Worm (Caenorhabditis elegans) whole organism, L4 larva: ENCODE results near the gene rab-39.
A peak's percentile ranks its signal among the peaks of the same experiment; 100 is the strongest.

Source experiments
- D1046.2 ChIP-seq: fragments of 200-800 bp; sonication (Bioruptor generic); IDR thresholded peaks from 2 replicates; pipeline ENCODE4 v1.3.6; 2022; ENCODE audit warnings: missing genetic modification characterization, missing compliant biosample characterization
- F10B5.3 ChIP-seq: sonication (generic microtip); optimal IDR thresholded peaks from 2 replicates; lab custom pipeline; 2016; ENCODE audit warnings: mild to moderate bottlenecking, missing genetic modification characterization, missing compliant biosample characterization
- F37D6.2 ChIP-seq: sonication (generic microtip); optimal IDR thresholded peaks from 2 replicates; lab custom pipeline; 2016; ENCODE audit warnings: mild to moderate bottlenecking, missing genetic modification characterization, missing compliant biosample characterization
- F44E2.7 ChIP-seq: fragments of 200-800 bp; sonication (Bioruptor generic); IDR thresholded peaks from 2 replicates; pipeline ENCODE4 v2.1.2; 2022; ENCODE audit warnings: missing genetic modification characterization, missing compliant biosample characterization
- F49E8.2 ChIP-seq: sonication (generic microtip); optimal IDR thresholded peaks from 2 replicates; lab custom pipeline; 2016; ENCODE audit warnings: missing compliant biosample characterization, mild to moderate bottlenecking, missing genetic modification characterization, borderline replicate concordance
- T20F7.1 ChIP-seq: fragments of 200-800 bp; sonication (Bioruptor generic); optimal IDR thresholded peaks from 2 replicates; lab custom pipeline; 2018; ENCODE audit warnings: mild to moderate bottlenecking, missing genetic modification characterization, missing compliant biosample characterization
- Y105C5A.15 ChIP-seq: fragments of 200-800 bp; sonication (Bioruptor generic); IDR thresholded peaks from 2 replicates; pipeline ENCODE4 v1.3.6; 2022; ENCODE audit warnings: missing genetic modification characterization, missing compliant biosample characterization
- Y5F2A.4 ChIP-seq: fragments of 200-800 bp; sonication (Bioruptor generic); optimal IDR thresholded peaks from 2 replicates; lab custom pipeline; 2018; ENCODE audit warnings: mild to moderate bottlenecking, missing genetic modification characterization, missing compliant biosample characterization
- ZK546.5 ChIP-seq, 2 experiments: sonication (generic microtip); optimal IDR thresholded peaks; 2 replicates each; lab custom pipeline; 2017; ENCODE audit warnings: missing biosample characterization in 2 of 2, missing genetic modification characterization in 2 of 2
- ama-1 ChIP-seq: fragments of 150-350 bp; optimal IDR thresholded peaks from 2 replicates; lab custom pipeline; 2014; ENCODE audit warnings: inconsistent platforms, mixed read lengths
- arid-1 ChIP-seq: fragments of 200-800 bp; sonication (Bioruptor generic); conservative IDR thresholded peaks from 2 replicates; pipeline ENCODE4 v1.3.6; 2022; ENCODE audit warnings: missing genetic modification reagents, missing genetic modification characterization, missing compliant biosample characterization
- ceh-44 ChIP-seq: fragments of 200-800 bp; sonication (Bioruptor generic); IDR thresholded peaks from 2 replicates; pipeline ENCODE4 v1.3.6; 2022; ENCODE audit warnings: missing genetic modification reagents, missing genetic modification characterization, missing compliant biosample characterization
- ctbp-1 ChIP-seq: fragments of 200-800 bp; sonication (Bioruptor generic); IDR thresholded peaks from 2 replicates; pipeline ENCODE4 v1.3.6; 2022; ENCODE audit warnings: missing genetic modification reagents, missing genetic modification characterization, missing compliant biosample characterization
- daf-16 ChIP-seq, 3 experiments: sonication (generic microtip); optimal IDR thresholded peaks; 2 replicates each; lab custom pipeline; 2016 to 2017; ENCODE audit warnings: missing genetic modification characterization in 3 of 3, missing genetic modification reagents in 3 of 3, mild to moderate bottlenecking in 2 of 3, missing compliant biosample characterization in 2 of 3, missing biosample characterization in 1 of 3, moderate library complexity in 1 of 3
- daf-8 ChIP-seq: fragments of 200-800 bp; sonication (Bioruptor generic); IDR thresholded peaks from 2 replicates; pipeline ENCODE4 v1.3.6; 2022; ENCODE audit warnings: missing genetic modification characterization, missing compliant biosample characterization
- dmd-6 ChIP-seq: fragments of 200-800 bp; sonication (Bioruptor generic); IDR thresholded peaks from 2 replicates; pipeline ENCODE4 v1.3.6; 2022; ENCODE audit warnings: missing genetic modification reagents, missing genetic modification characterization, missing compliant biosample characterization
- duxl-1 ChIP-seq: sonication (generic microtip); optimal IDR thresholded peaks from 2 replicates; lab custom pipeline; 2016; ENCODE audit warnings: mild to moderate bottlenecking, missing genetic modification characterization, moderate library complexity, missing compliant biosample characterization; ENCODE audit not compliant: poor library complexity
- dve-1 ChIP-seq: sonication (generic microtip); optimal IDR thresholded peaks from 2 replicates; lab custom pipeline; 2017; ENCODE audit warnings: antibody characterized with exemption, mild to moderate bottlenecking, missing genetic modification characterization, missing compliant biosample characterization; ENCODE audit not compliant: insufficient read depth
- egl-43 ChIP-seq: fragments of 200-800 bp; sonication (Bioruptor generic); IDR thresholded peaks from 2 replicates; pipeline ENCODE4 v1.3.6; 2022; ENCODE audit warnings: missing genetic modification reagents, missing genetic modification characterization, missing compliant biosample characterization
- fkh-10 ChIP-seq: fragments of 150-350 bp; optimal IDR thresholded peaks from 2 replicates; lab custom pipeline; 2014; ENCODE audit warnings: missing biosample characterization, missing genetic modification reagents, missing genetic modification characterization
- fos-1 ChIP-seq: fragments of 150-350 bp; optimal IDR thresholded peaks from 2 replicates; lab custom pipeline; 2014; ENCODE audit warnings: missing biosample characterization, missing genetic modification characterization
- gei-8 ChIP-seq: fragments of 200-800 bp; sonication (Bioruptor generic); optimal IDR thresholded peaks from 2 replicates; lab custom pipeline; 2018; ENCODE audit warnings: mild to moderate bottlenecking, missing genetic modification characterization, missing compliant biosample characterization
- hif-1 ChIP-seq, 2 experiments: sonication (generic microtip); optimal IDR thresholded peaks; 2 replicates each; lab custom pipeline; 2016 to 2017; ENCODE audit warnings: missing compliant biosample characterization in 2 of 2, missing genetic modification characterization in 2 of 2, missing genetic modification reagents in 2 of 2, missing genotype in 2 of 2, mild to moderate bottlenecking in 1 of 2
- hlh-11 ChIP-seq: fragments of 200-800 bp; sonication (Bioruptor generic); optimal IDR thresholded peaks from 2 replicates; lab custom pipeline; 2018; ENCODE audit warnings: mild to moderate bottlenecking, missing genetic modification characterization, missing compliant biosample characterization
- hmg-1.1 ChIP-seq: fragments of 200-800 bp; sonication (Bioruptor generic); IDR thresholded peaks from 2 replicates; pipeline ENCODE4 v1.3.6; 2022; ENCODE audit warnings: missing genetic modification reagents, missing genetic modification characterization, missing compliant biosample characterization
- lin-1 ChIP-seq: fragments of 200-800 bp; sonication (Bioruptor generic); IDR thresholded peaks from 2 replicates; pipeline ENCODE4 v1.3.6; 2022; ENCODE audit warnings: missing genetic modification reagents, missing genetic modification characterization, missing compliant biosample characterization
- lin-13 ChIP-seq: fragments of 150-350 bp; optimal IDR thresholded peaks from 2 replicates; lab custom pipeline; 2014; ENCODE audit warnings: missing biosample characterization, missing genetic modification reagents, missing genetic modification characterization
- nhr-111 ChIP-seq: fragments of 200-800 bp; sonication (Bioruptor generic); optimal IDR thresholded peaks from 2 replicates; lab custom pipeline; 2018; ENCODE audit warnings: mild to moderate bottlenecking, missing genetic modification characterization, missing compliant biosample characterization
- nhr-25 ChIP-seq: sonication (generic microtip); optimal IDR thresholded peaks from 2 replicates; lab custom pipeline; 2017; ENCODE audit warnings: missing genetic modification characterization, mild to moderate bottlenecking, missing compliant biosample characterization, antibody characterized with exemption, moderate library complexity, borderline replicate concordance; ENCODE audit not compliant: insufficient read depth
- nhr-28 ChIP-seq: fragments of 150-350 bp; optimal IDR thresholded peaks from 2 replicates; lab custom pipeline; 2014; ENCODE audit warnings: missing biosample characterization, missing genetic modification characterization
- nhr-41 ChIP-seq: fragments of 200-800 bp; sonication (Bioruptor generic); IDR thresholded peaks from 2 replicates; pipeline ENCODE4 v1.3.6; 2022; ENCODE audit warnings: missing genetic modification reagents, missing genetic modification characterization, missing compliant biosample characterization
- nhr-42 ChIP-seq: fragments of 200-800 bp; sonication (Bioruptor generic); IDR thresholded peaks from 2 replicates; pipeline ENCODE4 v1.3.6; 2022; ENCODE audit warnings: missing genetic modification characterization, missing compliant biosample characterization
- nhr-48 ChIP-seq: sonication (generic microtip); optimal IDR thresholded peaks from 2 replicates; lab custom pipeline; 2016; ENCODE audit warnings: mild to moderate bottlenecking, missing genetic modification characterization, missing compliant biosample characterization
- nhr-77 ChIP-seq: fragments of 150-350 bp; optimal IDR thresholded peaks from 2 replicates; lab custom pipeline; 2014; ENCODE audit warnings: missing biosample characterization, missing genetic modification characterization
- pha-4 ChIP-seq, 2 experiments: fragments of 150-350 bp in 1 of 2; fragments of 200-800 bp in 1 of 2; sonication (Bioruptor generic) in 1 of 2; IDR thresholded peaks in 1 of 2; optimal IDR thresholded peaks in 1 of 2; 2 replicates each; pipeline versions ENCODE4 v1.3.6 to Lab custom; 2014 to 2022; ENCODE audit warnings: missing genetic modification characterization in 2 of 2, missing genetic modification reagents in 2 of 2, missing biosample characterization in 1 of 2, missing compliant biosample characterization in 1 of 2
- php-3 ChIP-seq: fragments of 200-800 bp; sonication (Bioruptor generic); IDR thresholded peaks from 2 replicates; pipeline ENCODE4 v1.3.6; 2022; ENCODE audit warnings: missing genetic modification reagents, missing genetic modification characterization, missing compliant biosample characterization
- saeg-2 ChIP-seq: fragments of 200-800 bp; sonication (Bioruptor generic); IDR thresholded peaks from 2 replicates; pipeline ENCODE4 v1.3.6; 2022; ENCODE audit warnings: missing genetic modification reagents, missing genetic modification characterization, missing compliant biosample characterization
- sdz-12 ChIP-seq: fragments of 200-800 bp; sonication (Bioruptor generic); optimal IDR thresholded peaks from 2 replicates; lab custom pipeline; 2018; ENCODE audit warnings: mild to moderate bottlenecking, missing genetic modification characterization, missing compliant biosample characterization
- snpc-4 ChIP-seq: fragments of 150-350 bp; optimal IDR thresholded peaks from 2 replicates; lab custom pipeline; 2014; ENCODE audit warnings: missing biosample characterization, missing genetic modification characterization
- spr-1 ChIP-seq: sonication (generic microtip); optimal IDR thresholded peaks from 2 replicates; lab custom pipeline; 2016; ENCODE audit warnings: mild to moderate bottlenecking, missing genetic modification characterization, missing compliant biosample characterization
- tag-97 ChIP-seq: fragments of 200-800 bp; sonication (Bioruptor generic); IDR thresholded peaks from 2 replicates; pipeline ENCODE4 v1.3.6; 2022; ENCODE audit warnings: missing genetic modification characterization, missing compliant biosample characterization
- tra-1 ChIP-seq: fragments of 200-800 bp; sonication (Bioruptor generic); IDR thresholded peaks from 2 replicates; pipeline ENCODE4 v1.3.6; 2022; ENCODE audit warnings: missing genetic modification reagents, missing genetic modification characterization, missing compliant biosample characterization
- unc-39 ChIP-seq: sonication (generic microtip); optimal IDR thresholded peaks from 2 replicates; lab custom pipeline; 2017; ENCODE audit warnings: missing biosample characterization, missing genetic modification characterization
- unc-62 ChIP-seq, 3 experiments: fragments of 150-350 bp in 1 of 3; sonication (generic microtip); optimal IDR thresholded peaks in 2 of 3; peaks in 1 of 3; 1 replicate in 1 of 3; 2 replicates in 2 of 3; lab custom pipeline; 2014 to 2017; ENCODE audit warnings: missing biosample characterization in 3 of 3, missing genetic modification characterization in 3 of 3, missing genetic modification reagents in 3 of 3, missing genotype in 1 of 3
- zfp-3 ChIP-seq: fragments of 200-800 bp; sonication (Bioruptor generic); conservative IDR thresholded peaks from 2 replicates; pipeline ENCODE4 v1.3.6; 2022; ENCODE audit warnings: missing genetic modification reagents, missing genetic modification characterization, missing compliant biosample characterization
- zip-11 ChIP-seq: fragments of 200-800 bp; sonication (Bioruptor generic); IDR thresholded peaks from 2 replicates; pipeline ENCODE4 v1.3.6; 2022; ENCODE audit warnings: missing genetic modification characterization, missing compliant biosample characterization
- zip-2 ChIP-seq: fragments of 150-350 bp; optimal IDR thresholded peaks from 2 replicates; lab custom pipeline; 2014; ENCODE audit warnings: missing biosample characterization, missing genetic modification characterization
- ztf-11 ChIP-seq: fragments of 150-350 bp; optimal IDR thresholded peaks from 2 replicates; lab custom pipeline; 2014; ENCODE audit warnings: missing biosample characterization, missing genetic modification characterization

rab-39 gene

DNA sequence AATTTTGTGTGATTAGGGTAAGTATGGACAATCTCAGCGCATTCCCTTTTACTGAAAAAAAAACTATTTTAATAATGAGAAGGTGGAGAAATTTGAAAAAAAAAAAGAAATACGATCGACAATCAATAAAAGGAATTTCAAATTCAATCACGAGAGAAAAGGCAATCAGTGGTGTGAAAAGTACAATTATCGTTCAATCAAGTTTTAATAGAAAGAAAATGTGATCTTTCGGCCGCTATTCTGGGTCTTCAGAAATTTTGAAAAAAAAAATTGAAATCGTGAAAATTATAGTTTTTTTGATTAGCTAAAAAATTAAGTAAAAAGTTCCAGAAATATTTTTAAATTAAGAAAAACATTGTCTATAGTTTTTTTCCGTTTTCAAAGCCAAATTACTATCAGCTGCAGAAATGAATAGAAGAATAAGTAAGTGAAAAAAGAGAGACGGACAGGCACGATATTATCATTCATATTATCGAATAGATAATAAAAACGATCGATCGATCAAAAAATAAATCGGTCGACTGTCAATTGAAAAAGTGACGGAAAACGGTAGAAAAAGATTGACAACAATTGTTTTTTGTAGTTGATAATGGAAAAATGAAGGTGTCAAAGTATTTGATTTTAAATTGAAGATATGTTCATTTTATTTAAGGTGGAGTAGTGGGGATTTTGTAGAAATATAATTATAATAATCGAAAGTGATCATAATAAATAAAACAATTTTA lies 42.5 kb downstream of the rab-39 start, which contains the start of gene gldi-3:
Gene gldi-3 (minus strand): TSS at position 51 of the 725 bp plus-strand sequence.
- TF ChIP-seq ztf-11 (tag; lab: Kevin White, UChicago) (no peak), tra-1 (peak; percentile 63; the same call in 1 of the 2 replicates), spr-1 (tag; lab: Kevin White, UChicago) (no peak), nhr-42 (GFP tag; lab: Robert Waterston, UW) (no peak), ceh-44 (no peak), lin-13 (GFP tag; lab: Kevin White, UChicago) (no peak), gei-8 (GFP tag; lab: Kevin White, UChicago) (no peak), Y5F2A.4 (GFP tag; lab: Kevin White, UChicago) (no peak), hlh-11 (peak; percentile 60), F37D6.2 (tag; lab: Kevin White, UChicago) (no peak), php-3 (GFP tag; lab: Robert Waterston, UW) (no peak; the same call in 1 of the 2 replicates), hif-1 (tag; optimal IDR thresholded peaks at IDR 0.05; lab: Kevin White, UChicago) (no peak), fos-1 (tag; lab: Kevin White, UChicago) (no peak), nhr-77 (tag; lab: Kevin White, UChicago) (peak; percentile 13), saeg-2 (no peak), D1046.2 (GFP tag; lab: Robert Waterston, UW) (no peak), unc-62 (GFP tag; optimal IDR thresholded peaks at IDR 0.05 in 1 of 2; lab: Kevin White, UChicago) (peak in 1 of 2 experiments; percentile 57), unc-62 (tag; optimal IDR thresholded peaks at IDR 0.05; lab: Kevin White, UChicago) (no peak), zfp-3 (GFP tag; lab: Robert Waterston, UW) (no peak), nhr-28 (tag; lab: Kevin White, UChicago) (peak; percentile 87), nhr-48 (tag; lab: Kevin White, UChicago) (peak; percentile 22), dve-1 (peak; percentile 72), arid-1 (GFP tag; lab: Robert Waterston, UW) (no peak), daf-16 (GFP tag; optimal IDR thresholded peaks at IDR 0.05; lab: Kevin White, UChicago) (no peak), daf-16 (tag; optimal IDR thresholded peaks at IDR 0.05; lab: Kevin White, UChicago) (peak; percentile 71), egl-43 (GFP tag; lab: Robert Waterston, UW) (no peak), F49E8.2 (tag; lab: Kevin White, UChicago) (no peak), nhr-25 (tag; lab: Kevin White, UChicago) (no peak), ama-1 (lab: Kevin White, UChicago) (no peak), T20F7.1 (peak; percentile 40), nhr-41 (GFP tag; lab: Robert Waterston, UW) (no peak), zip-2 (tag; lab: Kevin White, UChicago) (no peak), nhr-111 (GFP tag; lab: Kevin White, UChicago) (no peak), tag-97 (GFP tag; lab: Robert Waterston, UW) (no peak), zip-11 (no peak), ctbp-1 (GFP tag; lab: Robert Waterston, UW) (no peak), pha-4 (GFP tag; IDR thresholded peaks at IDR 0.05; lab: Robert Waterston, UW) (no peak), pha-4 (tag; optimal IDR thresholded peaks at IDR 0.05; lab: Kevin White, UChicago) (no peak), sdz-12 (GFP tag; lab: Kevin White, UChicago) (no peak), unc-39 (tag; lab: Kevin White, UChicago) (no peak), fkh-10 (GFP tag; lab: Kevin White, UChicago) (no peak), daf-8 (GFP tag; lab: Robert Waterston, UW) (no peak), Y105C5A.15 (GFP tag; lab: Robert Waterston, UW) (no peak), snpc-4 (tag; lab: Kevin White, UChicago) (no peak), lin-1 (no peak), F44E2.7 (no peak), hmg-1.1 (GFP tag; lab: Robert Waterston, UW) (0 out of 2 replicates have a peak, but pooled peaks have one; percentile 16), dmd-6 (peak; percentile 82), ZK546.5 (tag; optimal IDR thresholded peaks at IDR 0.05; lab: Kevin White, UChicago) (no peak), duxl-1 (tag; lab: Kevin White, UChicago) (no peak), F10B5.3 (no peak)
